Worm (Caenorhabditis elegans) whole organism, L4 larva: ENCODE measurements around the gene msi-1.

ENCODE experiments used
- D1046.2 ChIP-seq: fragments of 200-800 bp; sonication (Bioruptor generic); IDR thresholded peaks from 2 replicates; pipeline ENCODE4 v1.3.6; 2022; ENCODE audit warnings: missing genetic modification characterization, missing compliant biosample characterization
- R02D3.7 ChIP-seq: fragments of 150-350 bp; sonication (generic microtip); optimal IDR thresholded peaks from 3 replicates; lab custom pipeline; 2014; ENCODE audit warnings: missing biosample characterization, missing genetic modification characterization
- Y105C5A.15 ChIP-seq: fragments of 200-800 bp; sonication (Bioruptor generic); IDR thresholded peaks from 2 replicates; pipeline ENCODE4 v1.3.6; 2022; ENCODE audit warnings: missing genetic modification characterization, missing compliant biosample characterization
- Y5F2A.4 ChIP-seq: fragments of 200-800 bp; sonication (Bioruptor generic); optimal IDR thresholded peaks from 2 replicates; lab custom pipeline; 2018; ENCODE audit warnings: mild to moderate bottlenecking, missing genetic modification characterization, missing compliant biosample characterization
- ZK337.2 ChIP-seq: fragments of 200-800 bp; sonication (Bioruptor generic); IDR thresholded peaks from 2 replicates; pipeline ENCODE4 v1.3.6; 2022; ENCODE audit warnings: missing genetic modification reagents, missing genetic modification characterization, missing compliant biosample characterization
- ZK546.5 ChIP-seq, 2 experiments: sonication (generic microtip); optimal IDR thresholded peaks; 2 replicates each; lab custom pipeline; 2017; ENCODE audit warnings: missing biosample characterization in 2 of 2, missing genetic modification characterization in 2 of 2
- aha-1 ChIP-seq: fragments of 150-350 bp; peaks from one replicate; lab custom pipeline; 2014; ENCODE audit warnings: missing biosample characterization, missing genetic modification characterization
- ceh-20 ChIP-seq: fragments of 200-800 bp; sonication (Bioruptor generic); IDR thresholded peaks from 2 replicates; pipeline ENCODE4 v1.3.6; 2022; ENCODE audit warnings: missing genetic modification reagents, missing genetic modification characterization, missing compliant biosample characterization
- ceh-44 ChIP-seq: fragments of 200-800 bp; sonication (Bioruptor generic); IDR thresholded peaks from 2 replicates; pipeline ENCODE4 v1.3.6; 2022; ENCODE audit warnings: missing genetic modification reagents, missing genetic modification characterization, missing compliant biosample characterization
- ceh-82 ChIP-seq: sonication (generic microtip); optimal IDR thresholded peaks from 2 replicates; lab custom pipeline; 2017; ENCODE audit warnings: missing biosample characterization, missing genetic modification characterization
- daf-12 ChIP-seq: fragments of 150-350 bp; optimal IDR thresholded peaks from 2 replicates; lab custom pipeline; 2014; ENCODE audit warnings: missing biosample characterization, missing genetic modification reagents, missing genetic modification characterization
- daf-16 ChIP-seq, 3 experiments: sonication (generic microtip); optimal IDR thresholded peaks; 2 replicates each; lab custom pipeline; 2016 to 2017; ENCODE audit warnings: missing genetic modification characterization in 3 of 3, missing genetic modification reagents in 3 of 3, mild to moderate bottlenecking in 2 of 3, missing compliant biosample characterization in 2 of 3, missing biosample characterization in 1 of 3, moderate library complexity in 1 of 3
- dmd-6 ChIP-seq: fragments of 200-800 bp; sonication (Bioruptor generic); IDR thresholded peaks from 2 replicates; pipeline ENCODE4 v1.3.6; 2022; ENCODE audit warnings: missing genetic modification reagents, missing genetic modification characterization, missing compliant biosample characterization
- dmd-9 ChIP-seq: fragments of 200-800 bp; sonication (Bioruptor generic); IDR thresholded peaks from 2 replicates; pipeline ENCODE4 v1.3.6; 2022; ENCODE audit warnings: missing genetic modification reagents, missing genetic modification characterization, missing compliant biosample characterization
- dve-1 ChIP-seq: sonication (generic microtip); optimal IDR thresholded peaks from 2 replicates; lab custom pipeline; 2017; ENCODE audit warnings: antibody characterized with exemption, mild to moderate bottlenecking, missing genetic modification characterization, missing compliant biosample characterization; ENCODE audit not compliant: insufficient read depth
- hlh-11 ChIP-seq: fragments of 200-800 bp; sonication (Bioruptor generic); optimal IDR thresholded peaks from 2 replicates; lab custom pipeline; 2018; ENCODE audit warnings: mild to moderate bottlenecking, missing genetic modification characterization, missing compliant biosample characterization
- hlh-30 ChIP-seq: sonication (generic microtip); optimal IDR thresholded peaks from 2 replicates; lab custom pipeline; 2017; ENCODE audit warnings: antibody characterized with exemption, mild to moderate bottlenecking, missing genetic modification characterization, missing compliant biosample characterization; ENCODE audit not compliant: insufficient read depth
- hmg-1.1 ChIP-seq: fragments of 200-800 bp; sonication (Bioruptor generic); IDR thresholded peaks from 2 replicates; pipeline ENCODE4 v1.3.6; 2022; ENCODE audit warnings: missing genetic modification reagents, missing genetic modification characterization, missing compliant biosample characterization
- lim-7 ChIP-seq: fragments of 200-800 bp; sonication (Bioruptor generic); IDR thresholded peaks from 2 replicates; pipeline ENCODE4 v1.3.6; 2022; ENCODE audit warnings: missing genetic modification characterization, missing compliant biosample characterization
- lin-13 ChIP-seq: fragments of 150-350 bp; optimal IDR thresholded peaks from 2 replicates; lab custom pipeline; 2014; ENCODE audit warnings: missing biosample characterization, missing genetic modification reagents, missing genetic modification characterization
- lsy-2 ChIP-seq, 2 experiments: fragments of 150-350 bp in 1 of 2; sonication (generic microtip) in 1 of 2; optimal IDR thresholded peaks; 2 replicates each; lab custom pipeline; 2014 to 2017; ENCODE audit warnings: missing biosample characterization in 2 of 2, missing genetic modification characterization in 2 of 2
- mdl-1 ChIP-seq, 2 experiments: fragments of 150-350 bp in 1 of 2; sonication (generic microtip) in 1 of 2; optimal IDR thresholded peaks; 2 replicates each; lab custom pipeline; 2014 to 2017; ENCODE audit warnings: missing biosample characterization in 2 of 2, missing genetic modification characterization in 2 of 2
- mep-1 ChIP-seq: fragments of 150-350 bp; sonication (generic microtip); optimal IDR thresholded peaks from 3 replicates; lab custom pipeline; 2014; ENCODE audit warnings: missing biosample characterization, missing genetic modification characterization
- nhr-102 ChIP-seq: sonication (generic microtip); optimal IDR thresholded peaks from 2 replicates; lab custom pipeline; 2016; ENCODE audit warnings: mild to moderate bottlenecking, missing genetic modification characterization, moderate library complexity, missing compliant biosample characterization
- nhr-11 ChIP-seq: fragments of 150-350 bp; optimal IDR thresholded peaks from 2 replicates; lab custom pipeline; 2014; ENCODE audit warnings: missing biosample characterization, missing genetic modification characterization
- nhr-25 ChIP-seq: sonication (generic microtip); optimal IDR thresholded peaks from 2 replicates; lab custom pipeline; 2017; ENCODE audit warnings: missing genetic modification characterization, mild to moderate bottlenecking, missing compliant biosample characterization, antibody characterized with exemption, moderate library complexity, borderline replicate concordance; ENCODE audit not compliant: insufficient read depth
- nhr-28 ChIP-seq: fragments of 150-350 bp; optimal IDR thresholded peaks from 2 replicates; lab custom pipeline; 2014; ENCODE audit warnings: missing biosample characterization, missing genetic modification characterization
- nhr-76 ChIP-seq: fragments of 150-350 bp; optimal IDR thresholded peaks from 2 replicates; lab custom pipeline; 2014; ENCODE audit warnings: missing biosample characterization, missing genetic modification characterization
- pqm-1 ChIP-seq: sonication (generic microtip); optimal IDR thresholded peaks from 2 replicates; lab custom pipeline; 2017; ENCODE audit warnings: missing biosample characterization, missing genetic modification characterization
- rbr-2 ChIP-seq: sonication (generic microtip); optimal IDR thresholded peaks from 2 replicates; lab custom pipeline; 2016; ENCODE audit warnings: missing genotype, missing genetic modification characterization, missing compliant biosample characterization
- saeg-2 ChIP-seq: fragments of 200-800 bp; sonication (Bioruptor generic); IDR thresholded peaks from 2 replicates; pipeline ENCODE4 v1.3.6; 2022; ENCODE audit warnings: missing genetic modification reagents, missing genetic modification characterization, missing compliant biosample characterization
- snpc-1.2 ChIP-seq: fragments of 200-800 bp; sonication (Bioruptor generic); IDR thresholded peaks from 2 replicates; pipeline ENCODE4 v1.3.6; 2022; ENCODE audit warnings: missing genetic modification reagents, missing genetic modification characterization, missing compliant biosample characterization
- spr-3 ChIP-seq: fragments of 200-800 bp; sonication (Bioruptor generic); optimal IDR thresholded peaks from 2 replicates; lab custom pipeline; 2018; ENCODE audit warnings: mild to moderate bottlenecking, missing genetic modification characterization, missing compliant biosample characterization
- tag-97 ChIP-seq: fragments of 200-800 bp; sonication (Bioruptor generic); IDR thresholded peaks from 2 replicates; pipeline ENCODE4 v1.3.6; 2022; ENCODE audit warnings: missing genetic modification characterization, missing compliant biosample characterization
- unc-62 ChIP-seq, 3 experiments: fragments of 150-350 bp in 1 of 3; sonication (generic microtip); optimal IDR thresholded peaks in 2 of 3; peaks in 1 of 3; 1 replicate in 1 of 3; 2 replicates in 2 of 3; lab custom pipeline; 2014 to 2017; ENCODE audit warnings: missing biosample characterization in 3 of 3, missing genetic modification characterization in 3 of 3, missing genetic modification reagents in 3 of 3, missing genotype in 1 of 3
- zfp-3 ChIP-seq: fragments of 200-800 bp; sonication (Bioruptor generic); conservative IDR thresholded peaks from 2 replicates; pipeline ENCODE4 v1.3.6; 2022; ENCODE audit warnings: missing genetic modification reagents, missing genetic modification characterization, missing compliant biosample characterization
- ztf-7 ChIP-seq: fragments of 150-350 bp; optimal IDR thresholded peaks from 2 replicates; lab custom pipeline; 2014; ENCODE audit warnings: missing biosample characterization, missing genetic modification characterization

Gene msi-1

ce11 chrIII:3978438-3978837 lies 2.2 kb upstream of the msi-1 start:
- no peak for TF ChIP-seq nhr-25
- no peak for TF ChIP-seq nhr-76
- TF ChIP-seq unc-62 (GFP tag; optimal IDR thresholded peaks at IDR 0.05 in 1 of 2; lab: Kevin White, UChicago): peak in 1 of 2 experiments; percentile 80
- no peak for TF ChIP-seq unc-62 (tag; optimal IDR thresholded peaks at IDR 0.05; lab: Kevin White, UChicago)
- no peak for TF ChIP-seq hmg-1.1 (GFP tag; lab: Robert Waterston, UW)
- no peak for TF ChIP-seq ZK546.5 (tag; optimal IDR thresholded peaks at IDR 0.05; lab: Kevin White, UChicago)
- TF ChIP-seq lsy-2 (tag; optimal IDR thresholded peaks at IDR 0.05; lab: Kevin White, UChicago): no peak
- TF ChIP-seq rbr-2: no peak
- TF ChIP-seq mep-1 (tag; lab: Kevin White, UChicago): peak; percentile 16
- TF ChIP-seq lin-13 (GFP tag; lab: Kevin White, UChicago): no peak
- TF ChIP-seq dmd-9 (GFP tag; lab: Robert Waterston, UW): no peak
- TF ChIP-seq nhr-28 (tag; lab: Kevin White, UChicago): no peak
- peak; percentile 11 for TF ChIP-seq aha-1 (tag; lab: Kevin White, UChicago)
- TF ChIP-seq hlh-30 (tag; lab: Kevin White, UChicago): peak; percentile 13
- no peak for TF ChIP-seq ztf-7 (tag; lab: Kevin White, UChicago)

ce11 chrIII:3976992-3977391 lies 801 bp upstream of the msi-1 start:
- TF ChIP-seq nhr-28 (tag; lab: Kevin White, UChicago): peak; percentile 3
- no peak for TF ChIP-seq daf-12 (tag; lab: Kevin White, UChicago)
- no peak for TF ChIP-seq ceh-20 (GFP tag; lab: Robert Waterston, UW)
- TF ChIP-seq mdl-1 (tag; optimal IDR thresholded peaks at IDR 0.05; lab: Kevin White, UChicago): peak in 1 of 2 experiments; percentile 6
- TF ChIP-seq ceh-82 (tag; lab: Kevin White, UChicago): no peak
- TF ChIP-seq hlh-30 (tag; lab: Kevin White, UChicago): peak; percentile 75
- no peak for TF ChIP-seq nhr-25
- TF ChIP-seq hlh-11 (tag; lab: Kevin White, UChicago): peak; percentile 45
- TF ChIP-seq D1046.2 (GFP tag; lab: Robert Waterston, UW): no peak
- TF ChIP-seq nhr-102 (tag; lab: Kevin White, UChicago): no peak
- no peak for TF ChIP-seq spr-3 (GFP tag; lab: Kevin White, UChicago)
- TF ChIP-seq dve-1 (tag; lab: Kevin White, UChicago): peak; percentile 15
- TF ChIP-seq lim-7 (GFP tag; lab: Robert Waterston, UW): no peak
- TF ChIP-seq ZK337.2 (GFP tag; lab: Robert Waterston, UW): no peak
- no peak for TF ChIP-seq tag-97 (GFP tag; lab: Robert Waterston, UW)
- no peak for TF ChIP-seq snpc-1.2 (GFP tag; lab: Robert Waterston, UW)
- no peak for TF ChIP-seq Y105C5A.15 (GFP tag; lab: Robert Waterston, UW)

ce11 chrIII:3975008-3975407 lies 1.2 kb downstream of the msi-1 start:
- no peak for TF ChIP-seq saeg-2 (GFP tag; lab: Robert Waterston, UW)
- no peak for TF ChIP-seq daf-16 (GFP tag; optimal IDR thresholded peaks at IDR 0.05; lab: Kevin White, UChicago)
- TF ChIP-seq daf-16 (tag; optimal IDR thresholded peaks at IDR 0.05; lab: Kevin White, UChicago): peak; percentile 93
- TF ChIP-seq, all 104 proteins: peak for 1

ce11 chrIII:3974503-3974902 lies 1.7 kb downstream of the msi-1 start:
- no peak for TF ChIP-seq nhr-11 (tag; lab: Kevin White, UChicago)
- no peak for TF ChIP-seq nhr-102 (tag; lab: Kevin White, UChicago)
- TF ChIP-seq dve-1 (tag; lab: Kevin White, UChicago): no peak
- TF ChIP-seq ceh-44 (GFP tag; lab: Robert Waterston, UW): no peak
- TF ChIP-seq pqm-1 (tag; lab: Kevin White, UChicago): no peak
- TF ChIP-seq zfp-3 (GFP tag; lab: Robert Waterston, UW): no peak
- no peak for TF ChIP-seq Y5F2A.4 (GFP tag; lab: Kevin White, UChicago)
- TF ChIP-seq hmg-1.1 (GFP tag; lab: Robert Waterston, UW): no peak
- TF ChIP-seq dmd-6 (GFP tag; lab: Robert Waterston, UW): no peak
- TF ChIP-seq R02D3.7: no peak
- TF ChIP-seq, all 104 proteins: peak for 0
